Worm (Caenorhabditis elegans) whole organism, mixed stage, embryonic: ENCODE measurements around the gene copb-1.
A peak's percentile ranks its signal among the peaks of the same experiment; 100 is the strongest.

Experiments used
- M03D4.4 ChIP-seq: sonication (generic microtip); optimal IDR thresholded peaks from 2 replicates; lab custom pipeline; 2017; ENCODE audit warnings: mild to moderate bottlenecking, missing genetic modification characterization, missing compliant biosample characterization
- bed-3 ChIP-seq: fragments of 200-800 bp; sonication (Bioruptor generic); optimal IDR thresholded peaks from 3 replicates; lab custom pipeline; 2018; ENCODE audit warnings: mild to moderate bottlenecking, missing genetic modification characterization, moderate library complexity, missing compliant biosample characterization
- blmp-1 ChIP-seq: fragments of 150-350 bp; optimal IDR thresholded peaks from 2 replicates; lab custom pipeline; 2014; ENCODE audit warnings: missing biosample characterization, missing genetic modification characterization
- ceh-39 ChIP-seq: fragments of 150-350 bp; optimal IDR thresholded peaks from 2 replicates; lab custom pipeline; 2014; ENCODE audit warnings: missing biosample characterization, missing genetic modification characterization
- ceh-43 ChIP-seq: fragments of 200-800 bp; sonication (Bioruptor generic); optimal IDR thresholded peaks from 2 replicates; lab custom pipeline; 2018; ENCODE audit warnings: mild to moderate bottlenecking, missing genetic modification characterization, moderate library complexity, missing compliant biosample characterization
- ceh-83 ChIP-seq: fragments of 200-800 bp; sonication (Bioruptor generic); optimal IDR thresholded peaks from 2 replicates; lab custom pipeline; 2018; ENCODE audit warnings: mild to moderate bottlenecking, missing genetic modification characterization, missing compliant biosample characterization
- ces-1 ChIP-seq: fragments of 150-350 bp; optimal IDR thresholded peaks from 2 replicates; lab custom pipeline; 2014; ENCODE audit warnings: missing biosample characterization, missing genetic modification reagents, missing genetic modification characterization
- cnd-1 ChIP-seq: fragments of 200-800 bp; sonication (Bioruptor generic); optimal IDR thresholded peaks from 2 replicates; lab custom pipeline; 2018; ENCODE audit warnings: mild to moderate bottlenecking, missing genetic modification characterization, missing compliant biosample characterization
- drap-1 ChIP-seq: fragments of 200-800 bp; sonication (Bioruptor generic); optimal IDR thresholded peaks from 3 replicates; lab custom pipeline; 2018; ENCODE audit warnings: mild to moderate bottlenecking, missing genetic modification characterization, missing compliant biosample characterization
- elt-1 ChIP-seq: sonication (generic microtip); optimal IDR thresholded peaks from 2 replicates; lab custom pipeline; 2017; ENCODE audit warnings: missing genetic modification characterization, mild to moderate bottlenecking, missing compliant biosample characterization, antibody characterized with exemption, moderate library complexity, borderline replicate concordance; ENCODE audit not compliant: insufficient read depth
- elt-3 ChIP-seq: fragments of 150-350 bp; optimal IDR thresholded peaks from 2 replicates; lab custom pipeline; 2014; ENCODE audit warnings: missing biosample characterization, missing genetic modification characterization
- flh-1 ChIP-seq: fragments of 200-800 bp; sonication (Bioruptor generic); optimal IDR thresholded peaks from 2 replicates; lab custom pipeline; 2018; ENCODE audit warnings: mild to moderate bottlenecking, missing genetic modification characterization, moderate library complexity, missing compliant biosample characterization
- ham-2 ChIP-seq: fragments of 200-800 bp; sonication (Bioruptor generic); optimal IDR thresholded peaks from 2 replicates; lab custom pipeline; 2018; ENCODE audit warnings: mild to moderate bottlenecking, missing genetic modification characterization, missing compliant biosample characterization
- lin-13 ChIP-seq: fragments of 150-350 bp; optimal IDR thresholded peaks from 2 replicates; lab custom pipeline; 2014; ENCODE audit warnings: missing biosample characterization, missing genetic modification characterization
- lin-32 ChIP-seq: fragments of 200-800 bp; sonication (Bioruptor generic); optimal IDR thresholded peaks from 2 replicates; lab custom pipeline; 2018; ENCODE audit warnings: mild to moderate bottlenecking, missing genetic modification characterization, missing compliant biosample characterization
- mab-5 ChIP-seq: fragments of 150-350 bp; optimal IDR thresholded peaks from 2 replicates; lab custom pipeline; 2014; ENCODE audit warnings: missing biosample characterization, missing genetic modification characterization
- mep-1 ChIP-seq: fragments of 150-350 bp; optimal IDR thresholded peaks from 2 replicates; lab custom pipeline; 2017; ENCODE audit warnings: missing biosample characterization, missing genetic modification reagents, missing genetic modification characterization, inconsistent platforms
- mls-2 ChIP-seq: sonication (generic microtip); optimal IDR thresholded peaks from 2 replicates; lab custom pipeline; 2016; ENCODE audit warnings: mild to moderate bottlenecking, missing genetic modification characterization, moderate library complexity, missing compliant biosample characterization
- nhr-12 ChIP-seq: fragments of 150-350 bp; optimal IDR thresholded peaks from 2 replicates; lab custom pipeline; 2014; ENCODE audit warnings: missing biosample characterization, missing genetic modification characterization
- nhr-2 ChIP-seq: fragments of 150-350 bp; optimal IDR thresholded peaks from 2 replicates; lab custom pipeline; 2014; ENCODE audit warnings: missing biosample characterization, missing genetic modification characterization
- nhr-237 ChIP-seq: fragments of 150-350 bp; optimal IDR thresholded peaks from 2 replicates; lab custom pipeline; 2014; ENCODE audit warnings: missing biosample characterization, missing genetic modification characterization
- nhr-28 ChIP-seq: fragments of 150-350 bp; optimal IDR thresholded peaks from 2 replicates; lab custom pipeline; 2014; ENCODE audit warnings: missing biosample characterization, missing genetic modification characterization
- nhr-76 ChIP-seq: sonication (generic microtip); optimal IDR thresholded peaks from 2 replicates; lab custom pipeline; 2017; ENCODE audit warnings: missing biosample characterization, missing genetic modification characterization
- pha-4 ChIP-seq: fragments of 150-350 bp; optimal IDR thresholded peaks from 2 replicates; lab custom pipeline; 2018; ENCODE audit warnings: missing biosample characterization, missing genetic modification reagents, missing genetic modification characterization
- sem-2 ChIP-seq: fragments of 200-800 bp; sonication (Bioruptor generic); optimal IDR thresholded peaks from 2 replicates; lab custom pipeline; 2018; ENCODE audit warnings: mild to moderate bottlenecking, missing genetic modification characterization, missing compliant biosample characterization
- snpc-4 ChIP-seq: fragments of 150-350 bp; optimal IDR thresholded peaks from 2 replicates; lab custom pipeline; 2014; ENCODE audit warnings: missing biosample characterization, missing genetic modification characterization
- sptf-1 ChIP-seq: sonication (generic microtip); optimal IDR thresholded peaks from 2 replicates; lab custom pipeline; 2017; ENCODE audit warnings: mild to moderate bottlenecking, missing genetic modification characterization, moderate library complexity, missing compliant biosample characterization
- tbx-8 ChIP-seq: fragments of 200-800 bp; sonication (Bioruptor generic); optimal IDR thresholded peaks from 2 replicates; lab custom pipeline; 2018; ENCODE audit warnings: mild to moderate bottlenecking, missing genetic modification characterization, moderate library complexity, missing compliant biosample characterization
- unc-39 ChIP-seq: fragments of 150-350 bp; optimal IDR thresholded peaks from 2 replicates; lab custom pipeline; 2014; ENCODE audit warnings: missing biosample characterization, missing genetic modification characterization
- zip-8 ChIP-seq: fragments of 150-350 bp; optimal IDR thresholded peaks from 2 replicates; lab custom pipeline; 2014; ENCODE audit warnings: missing biosample characterization, missing genetic modification characterization
- ztf-11 ChIP-seq: fragments of 150-350 bp; optimal IDR thresholded peaks from 2 replicates; lab custom pipeline; 2014; ENCODE audit warnings: missing biosample characterization, missing genetic modification characterization

Gene copb-1

ce11 chrII:3043358-3043757, 35.2 kb upstream of the copb-1 start, which contains the start of gene B0454.8:
Gene B0454.8 (minus strand): TSS chrII:3043458.
- TF ChIP-seq mab-5 (tag; lab: Kevin White, UChicago) (no peak), pha-4 (tag; lab: Kevin White, UChicago) (no peak), nhr-12 (tag; lab: Kevin White, UChicago) (no peak), mls-2 (tag; lab: Kevin White, UChicago) (no peak), sptf-1 (no peak), lin-32 (GFP tag; lab: Kevin White, UChicago) (no peak), nhr-2 (tag; lab: Kevin White, UChicago) (no peak), sem-2 (GFP tag; lab: Kevin White, UChicago) (no peak), ces-1 (GFP tag; lab: Kevin White, UChicago) (no peak)
- TF ChIP-seq, all 35 proteins: peak for 0

DNA sequence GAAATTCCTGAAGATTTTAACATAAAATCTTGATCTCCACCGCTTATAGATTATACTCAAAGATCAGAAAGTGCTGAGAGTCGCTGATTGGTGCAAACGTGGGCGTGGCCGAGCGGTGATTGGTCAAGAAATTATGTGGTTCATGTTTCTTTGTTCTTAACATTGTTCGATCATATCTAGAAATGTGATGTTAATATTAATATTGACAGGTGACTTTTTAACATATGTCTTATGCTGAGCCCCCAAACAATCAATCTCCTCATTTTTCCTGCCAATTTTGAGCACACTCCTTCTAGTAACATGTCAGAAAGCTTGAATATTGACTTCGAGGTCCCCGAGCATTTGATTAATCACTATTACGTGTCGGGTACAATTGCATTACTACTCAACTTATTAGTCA, 34.6 kb upstream of the copb-1 start, which contains the start of gene sri-29:
Gene sri-29 (plus strand): TSS at position 301 of the 400 bp plus-strand sequence.
- TF ChIP-seq ceh-83 (GFP tag; lab: Kevin White, UChicago) (no peak), sptf-1 (no peak), bed-3 (GFP tag; lab: Kevin White, UChicago) (no peak)

ce11 chrII:3045422-3045821, 33.2 kb upstream of the copb-1 start:
- TF ChIP-seq nhr-237 (tag; lab: Kevin White, UChicago) (no peak), tbx-8 (GFP tag; lab: Kevin White, UChicago) (no peak), ceh-43 (GFP tag; lab: Kevin White, UChicago) (no peak), unc-39 (no peak), bed-3 (GFP tag; lab: Kevin White, UChicago) (no peak), nhr-12 (tag; lab: Kevin White, UChicago) (no peak)
- TF ChIP-seq, all 35 proteins: peak for 0

ce11 chrII:3045875-3046274, 32.7 kb upstream of the copb-1 start, which contains the start of gene sri-30:
Gene sri-30 (plus strand): TSS chrII:3046175.
- no peak for TF ChIP-seq lin-13
- no peak for TF ChIP-seq mep-1 (tag; lab: Kevin White, UChicago)
- no peak for TF ChIP-seq ceh-39 (tag; lab: Kevin White, UChicago)
- no peak for TF ChIP-seq nhr-28 (tag; lab: Kevin White, UChicago)
- no peak for TF ChIP-seq elt-1 (tag; lab: Kevin White, UChicago)
- TF ChIP-seq sem-2 (GFP tag; lab: Kevin White, UChicago): no peak
- no peak for TF ChIP-seq tbx-8 (GFP tag; lab: Kevin White, UChicago)

ce11 chrII:3048378-3048777, 30.2 kb upstream of the copb-1 start, which contains the start of gene sri-28:
Gene sri-28 (plus strand): TSS chrII:3048678.
- no peak for TF ChIP-seq nhr-28 (tag; lab: Kevin White, UChicago)
- TF ChIP-seq bed-3 (GFP tag; lab: Kevin White, UChicago): no peak
- TF ChIP-seq tbx-8 (GFP tag; lab: Kevin White, UChicago): no peak
- no peak for TF ChIP-seq nhr-2 (tag; lab: Kevin White, UChicago)
- TF ChIP-seq ceh-83 (GFP tag; lab: Kevin White, UChicago): no peak
- no peak for TF ChIP-seq pha-4 (tag; lab: Kevin White, UChicago)
- no peak for TF ChIP-seq drap-1 (GFP tag; lab: Kevin White, UChicago)
- no peak for TF ChIP-seq snpc-4 (tag; lab: Kevin White, UChicago)
- TF ChIP-seq lin-13: no peak
- TF ChIP-seq nhr-12 (tag; lab: Kevin White, UChicago): no peak
- TF ChIP-seq nhr-237 (tag; lab: Kevin White, UChicago): no peak
- TF ChIP-seq flh-1 (GFP tag; lab: Kevin White, UChicago): no peak
- TF ChIP-seq ceh-43 (GFP tag; lab: Kevin White, UChicago): no peak
- TF ChIP-seq blmp-1 (tag; lab: Kevin White, UChicago): no peak

- no peak for TF ChIP-seq ceh-39 (tag; lab: Kevin White, UChicago)
- TF ChIP-seq ham-2 (GFP tag; lab: Kevin White, UChicago): peak; percentile 1
- no peak for TF ChIP-seq ceh-43 (GFP tag; lab: Kevin White, UChicago)
Observed at ce11 chrII:3048989-3049388, 29.6 kb upstream of the copb-1 start.

DNA sequence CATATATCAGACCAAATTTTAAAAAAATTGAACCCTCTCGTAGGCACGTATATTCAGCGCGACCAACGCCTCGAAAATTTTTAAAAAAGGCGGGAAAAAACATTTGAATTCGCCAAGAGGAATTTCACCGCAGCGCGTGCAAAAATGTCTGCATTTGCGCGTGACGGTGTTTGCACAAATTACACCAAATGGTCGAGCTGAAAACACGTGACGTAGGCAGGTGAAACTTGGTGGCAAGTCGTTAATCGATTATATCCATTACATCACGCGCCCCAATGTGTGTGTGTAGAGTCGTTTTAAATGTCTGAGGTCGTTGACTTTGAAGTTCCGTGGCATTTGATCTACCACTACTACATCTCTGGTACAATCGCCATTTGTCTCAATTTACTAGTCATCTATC, 27.9 kb upstream of the copb-1 start, which contains the start of gene sri-31:
Gene sri-31 (plus strand): TSS at position 301 of the 400 bp plus-strand sequence.
- TF ChIP-seq snpc-4 (tag; lab: Kevin White, UChicago): no peak
- TF ChIP-seq cnd-1 (tag; lab: Kevin White, UChicago): no peak
- no peak for TF ChIP-seq ces-1 (GFP tag; lab: Kevin White, UChicago)
- no peak for TF ChIP-seq ceh-83 (GFP tag; lab: Kevin White, UChicago)
- TF ChIP-seq nhr-28 (tag; lab: Kevin White, UChicago): no peak
- no peak for TF ChIP-seq nhr-237 (tag; lab: Kevin White, UChicago)
- TF ChIP-seq elt-3 (tag; lab: Kevin White, UChicago): no peak
- TF ChIP-seq ztf-11 (tag; lab: Kevin White, UChicago): no peak
- no peak for TF ChIP-seq sptf-1
- TF ChIP-seq mab-5 (tag; lab: Kevin White, UChicago): no peak
- TF ChIP-seq mep-1 (tag; lab: Kevin White, UChicago): no peak
- no peak for TF ChIP-seq mls-2 (tag; lab: Kevin White, UChicago)
- TF ChIP-seq unc-39: no peak
- no peak for TF ChIP-seq elt-1 (tag; lab: Kevin White, UChicago)
- no peak for TF ChIP-seq zip-8 (tag; lab: Kevin White, UChicago)
- no peak for TF ChIP-seq ceh-43 (GFP tag; lab: Kevin White, UChicago)
- TF ChIP-seq nhr-76: no peak
- no peak for TF ChIP-seq drap-1 (GFP tag; lab: Kevin White, UChicago)
- TF ChIP-seq M03D4.4 (tag; lab: Kevin White, UChicago): no peak
- TF ChIP-seq ceh-39 (tag; lab: Kevin White, UChicago): no peak
